Worm (Caenorhabditis elegans): ENCODE measurements around the gene C09B9.85.

- TF ChIP-seq unc-130 (GFP tag; optimal IDR thresholded peaks at IDR 0.05) = no peak
- TF ChIP-seq unc-62 (GFP tag; optimal IDR thresholded peaks at IDR 0.05) = no peak
- TF ChIP-seq ZK185.1 (tag; optimal IDR thresholded peaks at IDR 0.05; ENCODE audit: poor library complexity, severe bottlenecking) = no peak
- TF ChIP-seq ama-1 (optimal IDR thresholded peaks at IDR 0.05) = no peak
- TF ChIP-seq ama-1 (GFP tag; optimal IDR thresholded peaks at IDR 0.05) = no peak
- no peak for TF ChIP-seq D2030.7 (GFP tag; IDR thresholded peaks at IDR 0.05)
- no peak for TF ChIP-seq snpc-1.1 (tag; optimal IDR thresholded peaks at IDR 0.05; ENCODE audit: insufficient read depth)
- TF ChIP-seq Y53F4B.3 (GFP tag; IDR thresholded peaks at IDR 0.05) = no peak
- no peak for TF ChIP-seq ztf-6 (GFP tag; IDR thresholded peaks at IDR 0.05)
- TF ChIP-seq pbrm-1 (GFP tag; IDR thresholded peaks at IDR 0.05) = no peak
- no peak for TF ChIP-seq C17E4.6 (GFP tag; IDR thresholded peaks at IDR 0.05)
- TF ChIP-seq hlh-26 (GFP tag; conservative IDR thresholded peaks at IDR 0.05) = no peak
Observed at ce11 chrIV:5020533-5020932, 5.0 kb downstream of the C09B9.85 start, which contains the start of gene T28H11.8.

Data from whole organism, young adult.